Worm (Caenorhabditis elegans) whole organism, L1 larva: ENCODE data around the gene K01A2.4.

Experiments used
- ceh-63 ChIP-seq: fragments of 200-800 bp; sonication (Bioruptor generic); optimal IDR thresholded peaks from 2 replicates; lab custom pipeline; 2018; ENCODE audit warnings: mild to moderate bottlenecking, missing genetic modification characterization, missing compliant biosample characterization
- lin-35 ChIP-seq, 2 experiments: fragments of 150-350 bp; optimal IDR thresholded peaks; 2 replicates each; lab custom pipeline; 2014; ENCODE audit warnings: missing biosample characterization in 2 of 2, missing genetic modification characterization in 2 of 2, missing genetic modification reagents in 2 of 2
- nhr-28 ChIP-seq: fragments of 150-350 bp; optimal IDR thresholded peaks from 2 replicates; lab custom pipeline; 2014; ENCODE audit warnings: missing biosample characterization, missing genetic modification characterization
- snpc-4 ChIP-seq: fragments of 150-350 bp; optimal IDR thresholded peaks from 2 replicates; lab custom pipeline; 2014; ENCODE audit warnings: missing biosample characterization, missing genetic modification characterization

ce11 chrII:273872-274271 is 33.4 kb upstream of the K01A2.4 start, which contains the start of gene B0432.7:
- no peak for TF ChIP-seq lin-35 (GFP tag; optimal IDR thresholded peaks at IDR 0.05; lab: Kevin White, UChicago)
- no peak for TF ChIP-seq ceh-63 (GFP tag; lab: Kevin White, UChicago)
- no peak for TF ChIP-seq nhr-28 (tag; lab: Kevin White, UChicago)
- no peak for TF ChIP-seq snpc-4 (tag; lab: Kevin White, UChicago)
